Worm (Caenorhabditis elegans): ENCODE measurements around the gene irld-67.

The irld-67 gene

DNA sequence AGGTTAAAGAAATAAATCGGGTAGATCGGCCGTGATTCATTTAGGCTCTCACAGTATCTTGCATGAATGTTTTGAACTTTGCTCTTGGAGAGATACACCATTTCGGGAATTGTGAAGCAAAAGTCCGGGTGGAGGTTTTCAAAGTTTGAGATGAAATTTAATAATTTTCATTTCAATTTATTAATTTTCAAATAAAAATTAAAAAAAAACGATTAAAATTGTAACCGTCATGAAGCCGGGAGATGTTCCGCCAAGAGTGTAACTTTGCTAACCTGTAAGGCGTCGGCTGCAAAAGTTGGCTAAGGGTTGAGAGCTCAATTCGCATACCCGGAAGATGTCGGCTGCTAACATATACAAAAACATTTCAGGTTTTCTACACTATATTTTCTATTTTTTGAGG lies at the start of gene irld-67:
Gene irld-67, minus strand, starts transcription at position 101 of the 400 bp plus-strand sequence.
- no peak for TF ChIP-seq athp-1 (tag; optimal IDR thresholded peaks at IDR 0.05)

DNA sequence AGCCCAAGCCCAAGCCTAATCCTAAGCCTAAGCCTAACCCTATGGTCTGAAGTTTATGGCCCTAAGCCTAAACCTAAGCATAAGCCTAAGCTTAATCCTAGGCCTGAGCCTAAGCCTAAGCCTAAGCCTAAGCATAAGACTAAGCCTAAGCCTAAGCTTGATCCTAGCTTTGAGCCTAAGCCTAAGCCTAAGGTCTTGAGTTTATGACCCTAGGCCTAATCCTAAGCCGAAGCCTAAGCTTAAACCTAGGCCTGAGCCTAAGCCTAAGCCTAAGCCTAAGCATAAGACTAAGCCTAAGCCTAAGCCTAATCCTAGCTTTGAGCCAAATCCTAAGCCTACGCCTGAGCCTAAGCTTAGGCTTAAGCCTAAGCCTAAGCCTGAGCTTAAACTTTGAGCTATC lies 44.8 kb upstream of the irld-67 start:
- no peak for TF ChIP-seq Y79H2A.3 (GFP tag; conservative IDR thresholded peaks at IDR 0.05)
- 0 out of 2 replicates have a peak, but pooled peaks have one; percentile 16 for TF ChIP-seq dox-1 (GFP tag; IDR thresholded peaks at IDR 0.05)

DNA sequence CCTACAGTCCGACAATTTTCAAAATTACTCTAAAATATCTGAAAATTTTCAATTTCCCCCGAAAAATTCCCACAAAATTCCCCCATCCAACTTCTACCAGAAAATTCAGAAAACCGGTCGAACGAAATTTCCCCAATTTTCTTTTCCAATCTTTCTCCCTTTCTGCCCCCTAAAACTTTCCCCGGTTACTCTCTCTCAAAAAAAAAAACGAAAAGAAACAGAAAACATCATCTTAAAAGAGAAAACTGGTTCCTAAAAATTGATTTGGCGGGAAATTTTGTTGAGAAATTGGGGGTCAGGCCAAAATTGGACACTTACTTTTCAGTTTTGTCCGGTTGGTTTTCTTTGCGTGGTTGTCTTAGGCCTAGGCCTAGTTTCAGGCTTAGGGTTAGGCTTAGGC lies 43.4 kb upstream of the irld-67 start:
- TF ChIP-seq rpc-1 (optimal IDR thresholded peaks at IDR 0.05) (no peak), rpc-1 (tag; optimal IDR thresholded peaks at IDR 0.05) (no peak), ceh-91 (GFP tag; IDR thresholded peaks at IDR 0.05) (no peak), hsf-1 (GFP tag; IDR thresholded peaks at IDR 0.05) (no peak), hrde-1 (tag; optimal IDR thresholded peaks at IDR 0.05; ENCODE audit: borderline replicate concordance) (no peak), lsy-27 (tag; optimal IDR thresholded peaks at IDR 0.05; ENCODE audit: borderline replicate concordance, insufficient read depth) (no peak), F57A8.1 (GFP tag; optimal IDR thresholded peaks at IDR 0.05) (no peak), dox-1 (GFP tag; IDR thresholded peaks at IDR 0.05) (no peak), mcd-1 (GFP tag; IDR thresholded peaks at IDR 0.05) (no peak), nfya-1 (tag; optimal IDR thresholded peaks at IDR 0.05; ENCODE audit: borderline replicate concordance, insufficient read depth) (no peak), F10E7.11 (tag; optimal IDR thresholded peaks at IDR 0.05) (no peak), lir-1 (GFP tag; conservative IDR thresholded peaks at IDR 0.05) (no peak), mel-28 (tag; optimal IDR thresholded peaks at IDR 0.05; ENCODE audit: borderline replicate concordance) (no peak), nfyb-1 (GFP tag; IDR thresholded peaks at IDR 0.05) (no peak)

DNA sequence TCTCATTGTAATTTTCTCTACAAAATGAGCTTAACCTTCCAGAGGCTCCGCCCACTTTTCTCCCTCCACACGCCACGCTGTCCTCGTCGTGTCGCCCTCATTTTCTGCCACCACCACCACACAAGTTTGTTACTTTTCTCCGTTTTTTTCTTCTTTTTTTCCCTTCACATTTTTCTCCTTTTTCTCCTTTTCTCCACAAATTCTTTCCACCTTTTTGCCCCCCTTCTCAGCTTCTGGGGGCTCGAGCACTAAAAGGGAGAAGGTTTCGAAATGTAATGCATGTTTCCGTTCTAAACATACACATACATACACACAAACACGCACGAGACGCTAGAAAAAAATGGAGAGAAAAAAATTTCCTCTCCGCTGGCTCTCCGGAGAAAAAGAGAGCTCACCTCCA lies 42.3 kb upstream of the irld-67 start, which contains the start of gene nhr-88:
Gene nhr-88, plus strand, starts transcription at position 43 of the 400 bp plus-strand sequence.
- no peak for TF ChIP-seq ekl-4 (GFP tag; IDR thresholded peaks at IDR 0.05)
- no peak for TF ChIP-seq F49E8.2 (tag; optimal IDR thresholded peaks at IDR 0.05; ENCODE audit: insufficient read depth)
- peak; percentile 42 for TF ChIP-seq mcd-1 (GFP tag; IDR thresholded peaks at IDR 0.05)
- no peak for TF ChIP-seq C17E4.6 (GFP tag; IDR thresholded peaks at IDR 0.05)
- TF ChIP-seq egl-18 (GFP tag; IDR thresholded peaks at IDR 0.05): no peak
- TF ChIP-seq ceh-27 (GFP tag; optimal IDR thresholded peaks at IDR 0.05): no peak
- no peak for TF ChIP-seq lsy-27 (tag; optimal IDR thresholded peaks at IDR 0.05; ENCODE audit: borderline replicate concordance, insufficient read depth)
- no peak for TF ChIP-seq ceh-58 (GFP tag; IDR thresholded peaks at IDR 0.05)
- no peak for TF ChIP-seq hsf-1 (GFP tag; IDR thresholded peaks at IDR 0.05)
- TF ChIP-seq athp-1 (tag; optimal IDR thresholded peaks at IDR 0.05): no peak
- TF ChIP-seq F39B2.1 (GFP tag; IDR thresholded peaks at IDR 0.05): no peak
- TF ChIP-seq lin-40 (tag; optimal IDR thresholded peaks at IDR 0.05): no peak
- no peak for TF ChIP-seq efl-1 (GFP tag; optimal IDR thresholded peaks at IDR 0.05)
- TF ChIP-seq cebp-1 (GFP tag; IDR thresholded peaks at IDR 0.05): no peak
- peak; percentile 69 for TF ChIP-seq cebp-1 (tag; optimal IDR thresholded peaks at IDR 0.05)
- TF ChIP-seq F57A8.1 (GFP tag; optimal IDR thresholded peaks at IDR 0.05): no peak
- no peak for TF ChIP-seq nhr-179 (tag; optimal IDR thresholded peaks at IDR 0.05)
- no peak for TF ChIP-seq D2030.7 (GFP tag; IDR thresholded peaks at IDR 0.05)
- TF ChIP-seq lsl-1 (GFP tag; optimal IDR thresholded peaks at IDR 0.05): no peak
- no peak for TF ChIP-seq ztf-22 (GFP tag; optimal IDR thresholded peaks at IDR 0.05)
- TF ChIP-seq somi-1 (GFP tag; optimal IDR thresholded peaks at IDR 0.05): no peak
- TF ChIP-seq F55B11.4 (tag; optimal IDR thresholded peaks at IDR 0.05; ENCODE audit: borderline replicate concordance, insufficient read depth): no peak
- TF ChIP-seq let-607 (tag; optimal IDR thresholded peaks at IDR 0.05): no peak
- no peak for TF ChIP-seq ets-4 (GFP tag; optimal IDR thresholded peaks at IDR 0.05)
- peak; percentile 76 for TF ChIP-seq zfh-2 (GFP tag; conservative IDR thresholded peaks at IDR 0.05)
- TF ChIP-seq pha-4 (tag; optimal IDR thresholded peaks at IDR 0.05): no peak
- 0 out of 2 replicates have a peak, but pooled peaks have one; percentile 21 for TF ChIP-seq hmg-1.2 (GFP tag; IDR thresholded peaks at IDR 0.05)
- TF ChIP-seq zim-3 (tag; optimal IDR thresholded peaks at IDR 0.05): no peak
- TF ChIP-seq hrde-1 (tag; optimal IDR thresholded peaks at IDR 0.05; ENCODE audit: borderline replicate concordance): no peak
- TF ChIP-seq xnd-1 (tag; optimal IDR thresholded peaks at IDR 0.05): no peak
- peak; percentile 6 for TF ChIP-seq attf-5 (GFP tag; optimal IDR thresholded peaks at IDR 0.05)
- TF ChIP-seq tbx-9 (tag; optimal IDR thresholded peaks at IDR 0.05; ENCODE audit: borderline replicate concordance): no peak

Measured in whole organism, young adult.